Fruit fly (Drosophila melanogaster) whole organism, prepupa: ENCODE results near the gene sick.

Experiments used
- CG11762 ChIP-seq: fragments of 200-800 bp; sonication (Bioruptor generic); optimal IDR thresholded peaks from 3 replicates; lab custom pipeline; 2016; ENCODE audit warnings: missing biosample characterization, missing genetic modification characterization; ENCODE audit not compliant: insufficient read depth
- CG15336 ChIP-seq: fragments of 200-800 bp; sonication (Bioruptor generic); IDR thresholded peaks from 2 replicates; pipeline ENCODE4 v1.3.6; 2022; ENCODE audit warnings: missing biosample characterization, missing genetic modification characterization
- CG16779 ChIP-seq: fragments of 200-800 bp; sonication (Bioruptor generic); optimal IDR thresholded peaks from 3 replicates; lab custom pipeline; 2017; ENCODE audit warnings: missing biosample characterization, mild to moderate bottlenecking, missing genetic modification characterization
- CG34406 ChIP-seq: fragments of 200-800 bp; sonication (Bioruptor generic); optimal IDR thresholded peaks from 3 replicates; lab custom pipeline; 2016; ENCODE audit warnings: missing biosample characterization, missing genetic modification characterization
- CG3919 ChIP-seq: fragments of 200-800 bp; sonication (Bioruptor generic); optimal IDR thresholded peaks from 3 replicates; lab custom pipeline; 2016; ENCODE audit warnings: missing biosample characterization, missing genetic modification characterization
- CG4318 ChIP-seq: fragments of 200-800 bp; sonication (Bioruptor generic); optimal IDR thresholded peaks from 3 replicates; lab custom pipeline; 2017; ENCODE audit warnings: missing biosample characterization, mild to moderate bottlenecking, missing genetic modification characterization
- CG6276 ChIP-seq: fragments of 200-800 bp; sonication (Bioruptor generic); optimal IDR thresholded peaks from 2 replicates; lab custom pipeline; 2017; ENCODE audit warnings: missing biosample characterization, mild to moderate bottlenecking, missing genetic modification characterization
- CG6792 ChIP-seq: fragments of 200-800 bp; sonication (Bioruptor generic); optimal IDR thresholded peaks from 3 replicates; lab custom pipeline; 2016; ENCODE audit warnings: missing biosample characterization, missing genetic modification characterization
- CG6808 ChIP-seq: fragments of 200-800 bp; sonication (Bioruptor generic); optimal IDR thresholded peaks from 3 replicates; lab custom pipeline; 2017; ENCODE audit warnings: missing biosample characterization, missing genetic modification characterization, mild to moderate bottlenecking, moderate library complexity, missing genetic modification reagents
- CG7368 ChIP-seq: fragments of 200-800 bp; sonication (Bioruptor generic); optimal IDR thresholded peaks from 3 replicates; lab custom pipeline; 2016; ENCODE audit warnings: missing biosample characterization, missing genetic modification characterization
- CG8119 ChIP-seq: fragments of 200-800 bp; sonication (Bioruptor generic); IDR thresholded peaks from 3 replicates; pipeline ENCODE4 v1.3.6; 2022; ENCODE audit warnings: missing biosample characterization, missing genetic modification characterization
- CG8319 ChIP-seq: fragments of 200-800 bp; sonication (Bioruptor generic); optimal IDR thresholded peaks from 3 replicates; lab custom pipeline; 2016; ENCODE audit warnings: missing biosample characterization, missing genetic modification characterization
- CG8632 ChIP-seq: fragments of 200-800 bp; sonication (Bioruptor generic); optimal IDR thresholded peaks from 3 replicates; lab custom pipeline; 2016; ENCODE audit warnings: missing biosample characterization, missing genetic modification characterization
- Eip75B ChIP-seq: fragments of 200-800 bp; sonication (Bioruptor generic); optimal IDR thresholded peaks from 3 replicates; lab custom pipeline; 2016; ENCODE audit warnings: missing biosample characterization, missing genetic modification characterization
- Eip78C ChIP-seq: fragments of 200-800 bp; sonication (Bioruptor generic); peaks from one replicate; lab custom pipeline; 2016; ENCODE audit warnings: missing biosample characterization, missing genetic modification characterization
- Eip93F ChIP-seq: fragments of 200-800 bp; sonication (Bioruptor generic); optimal IDR thresholded peaks from 2 replicates; lab custom pipeline; 2016; ENCODE audit warnings: missing biosample characterization, mild to moderate bottlenecking, missing genetic modification characterization
- Ets96B ChIP-seq: fragments of 200-800 bp; optimal IDR thresholded peaks from 2 replicates; lab custom pipeline; 2019; ENCODE audit warnings: missing biosample characterization, mild to moderate bottlenecking, missing genetic modification characterization, moderate library complexity
- Gug ChIP-seq: fragments of 200-800 bp; sonication (Bioruptor generic); IDR thresholded peaks from 2 replicates; pipeline ENCODE4 v1.3.6; 2022; ENCODE audit warnings: missing biosample characterization, missing genetic modification characterization
- Hr4 ChIP-seq: fragments of 200-800 bp; sonication (Bioruptor generic); optimal IDR thresholded peaks from 3 replicates; lab custom pipeline; 2016; ENCODE audit warnings: missing biosample characterization, missing genetic modification characterization
- OdsH ChIP-seq: fragments of 200-800 bp; sonication (Bioruptor generic); optimal IDR thresholded peaks from 3 replicates; lab custom pipeline; 2016; ENCODE audit warnings: missing biosample characterization, missing genetic modification characterization
- Sox102F ChIP-seq: fragments of 200-800 bp; sonication (Bioruptor generic); optimal IDR thresholded peaks from 2 replicates; lab custom pipeline; 2016; ENCODE audit warnings: missing biosample characterization, mild to moderate bottlenecking, missing genetic modification characterization
- Sox14 ChIP-seq: fragments of 200-800 bp; sonication (Bioruptor generic); optimal IDR thresholded peaks from 3 replicates; lab custom pipeline; 2016; ENCODE audit warnings: missing biosample characterization, missing genetic modification characterization
- Sox15 ChIP-seq: fragments of 200-800 bp; sonication (Bioruptor generic); optimal IDR thresholded peaks from 3 replicates; lab custom pipeline; 2016; ENCODE audit warnings: missing biosample characterization, missing genetic modification characterization
- achi ChIP-seq: fragments of 200-800 bp; sonication (Bioruptor generic); optimal IDR thresholded peaks from 3 replicates; lab custom pipeline; 2016; ENCODE audit warnings: missing biosample characterization, missing genetic modification characterization
- acj6 ChIP-seq: fragments of 200-800 bp; sonication (Bioruptor generic); optimal IDR thresholded peaks from 3 replicates; lab custom pipeline; 2016; ENCODE audit warnings: missing biosample characterization, missing genetic modification characterization
- dac ChIP-seq: fragments of 200-800 bp; sonication (Bioruptor generic); optimal IDR thresholded peaks from 2 replicates; lab custom pipeline; 2017; ENCODE audit warnings: missing biosample characterization, mild to moderate bottlenecking, missing genetic modification characterization
- dsx ChIP-seq: fragments of 200-800 bp; optimal IDR thresholded peaks from 3 replicates; lab custom pipeline; 2019; ENCODE audit warnings: missing biosample characterization, mild to moderate bottlenecking, missing genetic modification characterization, moderate library complexity; ENCODE audit not compliant: poor library complexity, severe bottlenecking
- eg ChIP-seq: fragments of 200-800 bp; sonication (Bioruptor generic); IDR thresholded peaks from 3 replicates; pipeline ENCODE4 v1.3.6; 2022; ENCODE audit warnings: missing biosample characterization, missing genetic modification characterization
- esn ChIP-seq: fragments of 200-800 bp; sonication (Bioruptor generic); optimal IDR thresholded peaks from 2 replicates; lab custom pipeline; 2016; ENCODE audit warnings: missing biosample characterization, mild to moderate bottlenecking, missing genetic modification characterization, moderate library complexity
- fd59A ChIP-seq: fragments of 200-800 bp; sonication (Bioruptor generic); optimal IDR thresholded peaks from 2 replicates; lab custom pipeline; 2017; ENCODE audit warnings: missing biosample characterization, mild to moderate bottlenecking, missing genetic modification characterization, missing genetic modification reagents
- fd85E ChIP-seq: fragments of 200-800 bp; sonication (Bioruptor generic); optimal IDR thresholded peaks from 3 replicates; lab custom pipeline; 2016; ENCODE audit warnings: missing biosample characterization, missing genetic modification characterization
- net ChIP-seq: fragments of 200-800 bp; sonication (Bioruptor generic); optimal IDR thresholded peaks from 3 replicates; lab custom pipeline; 2016; ENCODE audit warnings: missing biosample characterization, missing genetic modification characterization
- pdm3 ChIP-seq: fragments of 200-800 bp; sonication (Bioruptor generic); optimal IDR thresholded peaks from 3 replicates; lab custom pipeline; 2016; ENCODE audit warnings: missing biosample characterization, missing genetic modification characterization
- spab ChIP-seq: fragments of 200-800 bp; sonication (Bioruptor generic); optimal IDR thresholded peaks from 2 replicates; lab custom pipeline; 2017; ENCODE audit warnings: missing biosample characterization, mild to moderate bottlenecking, missing genetic modification characterization, missing genetic modification reagents
- ss ChIP-seq, 2 experiments: fragments of 200-800 bp; sonication (Bioruptor generic); optimal IDR thresholded peaks; 2 replicates in 1 of 2; 3 replicates in 1 of 2; lab custom pipeline; 2017 to 2018; ENCODE audit warnings: mild to moderate bottlenecking in 2 of 2, missing biosample characterization in 2 of 2, missing genetic modification characterization in 2 of 2, moderate library complexity in 1 of 2
- svp ChIP-seq: fragments of 200-800 bp; sonication (Bioruptor generic); peaks from one replicate; lab custom pipeline; 2016; ENCODE audit warnings: missing biosample characterization, missing genetic modification characterization
- topi ChIP-seq: fragments of 200-800 bp; sonication (Bioruptor generic); optimal IDR thresholded peaks from 3 replicates; lab custom pipeline; 2016; ENCODE audit warnings: missing biosample characterization, missing genetic modification characterization
- vri ChIP-seq: fragments of 200-800 bp; sonication (Bioruptor generic); optimal IDR thresholded peaks from 3 replicates; lab custom pipeline; 2016; ENCODE audit warnings: missing biosample characterization, mild to moderate bottlenecking, missing genetic modification characterization

The sick gene

DNA sequence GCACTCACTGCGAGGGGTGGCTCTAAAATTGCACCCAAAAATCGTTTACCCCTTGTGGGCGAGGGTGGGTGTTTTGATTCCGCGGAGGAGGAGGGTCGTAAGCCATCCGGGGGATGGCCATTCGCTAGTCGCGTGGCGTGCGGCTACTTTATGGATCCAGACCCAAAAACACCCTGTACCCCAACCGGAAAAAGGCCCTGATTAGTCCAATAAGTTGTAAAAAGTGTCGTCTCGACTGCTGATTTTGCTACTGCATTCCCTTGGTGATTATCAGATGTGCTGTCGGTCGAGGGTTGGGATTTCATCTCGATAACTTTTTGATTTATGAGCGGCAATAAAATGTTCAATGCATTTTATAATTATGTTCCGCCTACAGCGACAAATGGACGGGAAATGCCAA, 35.2 kb downstream of the sick start:
- no peak for TF ChIP-seq Ets96B
- no peak for TF ChIP-seq Eip93F
- TF ChIP-seq topi: no peak
- TF ChIP-seq acj6 (GFP tag; lab: Kevin White, UChicago): no peak
- no peak for TF ChIP-seq CG3919 (GFP tag; lab: Kevin White, UChicago)
- TF ChIP-seq OdsH (GFP tag; lab: Kevin White, UChicago): no peak
- no peak for TF ChIP-seq Eip78C

DNA sequence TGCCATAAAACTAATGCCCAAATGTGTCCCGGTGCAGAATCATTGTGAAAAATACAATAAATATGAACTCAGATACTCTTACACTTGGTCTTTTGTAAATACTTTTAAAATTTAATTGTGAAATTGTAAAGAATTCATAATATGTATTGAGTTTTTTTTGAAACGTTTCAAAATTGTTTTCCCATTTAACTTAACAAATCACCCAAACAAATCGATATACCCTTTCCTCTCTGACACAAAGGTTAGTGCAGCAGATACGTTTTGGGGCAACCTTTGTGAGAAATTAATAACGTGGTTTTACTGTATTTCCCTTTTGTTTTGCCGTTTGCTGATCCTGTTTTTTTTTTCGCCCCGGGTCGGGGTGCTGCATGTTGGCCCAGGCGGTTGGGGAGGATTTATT, 39.0 kb downstream of the sick start:
- no peak for TF ChIP-seq CG6792 (GFP tag; lab: Kevin White, UChicago)
- no peak for TF ChIP-seq esn (GFP tag; lab: Kevin White, UChicago)
- no peak for TF ChIP-seq ss (GFP tag; optimal IDR thresholded peaks at IDR 0.05; lab: Kevin White, UChicago)
- TF ChIP-seq CG8119 (GFP tag; lab: Robert Waterston, UW): no peak
- no peak for TF ChIP-seq CG16779

DNA sequence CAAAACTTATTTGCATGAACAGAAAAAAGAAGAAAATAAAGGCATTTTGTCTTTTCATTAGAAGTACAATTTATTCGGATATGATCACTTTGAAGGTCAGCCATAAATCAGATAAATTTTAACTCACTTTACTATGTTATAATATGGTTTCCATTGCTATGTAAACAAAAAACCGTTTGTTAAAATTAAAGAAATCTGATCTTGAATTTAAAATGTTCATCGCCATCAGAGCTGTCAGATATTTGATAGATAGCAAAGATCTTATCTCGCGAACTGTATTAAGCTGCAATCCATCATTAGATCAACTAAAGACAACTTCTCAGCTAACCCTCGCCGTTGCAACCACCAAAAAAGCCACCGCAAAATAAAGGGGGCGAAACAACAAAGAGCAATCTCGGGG, 40.1 kb downstream of the sick start:
- TF ChIP-seq pdm3: no peak
- no peak for TF ChIP-seq Gug
- no peak for TF ChIP-seq dac (GFP tag; lab: Kevin White, UChicago)
- TF ChIP-seq CG15336 (GFP tag; lab: Robert Waterston, UW): no peak
- TF ChIP-seq CG8319 (GFP tag; lab: Kevin White, UChicago): no peak
- no peak for TF ChIP-seq CG8119 (GFP tag; lab: Robert Waterston, UW)
- TF ChIP-seq ss (GFP tag; optimal IDR thresholded peaks at IDR 0.05; lab: Kevin White, UChicago): no peak
- no peak for TF ChIP-seq vri (GFP tag; lab: Kevin White, UChicago)

DNA sequence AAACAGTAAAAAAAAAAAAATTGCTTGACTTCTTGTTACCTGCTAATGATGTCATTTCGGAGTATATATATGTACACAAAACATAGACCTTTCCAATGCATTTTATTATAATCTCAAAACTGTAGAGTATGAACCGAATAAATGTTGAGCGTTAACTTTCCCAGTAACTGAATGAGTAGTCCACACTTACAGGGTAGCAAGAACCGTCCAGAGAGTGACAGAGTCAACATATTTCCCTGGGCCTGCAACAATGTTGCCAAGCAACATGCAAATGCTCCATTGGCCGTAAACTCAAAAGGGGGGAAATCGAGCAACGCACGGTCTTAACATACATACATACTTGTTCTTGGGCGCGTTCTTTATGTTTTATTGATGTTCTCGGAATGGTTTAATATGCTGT, 50.1 kb downstream of the sick start:
- TF ChIP-seq CG3919 (GFP tag; lab: Kevin White, UChicago) (no peak), fd59A (GFP tag; lab: Kevin White, UChicago) (no peak), eg (GFP tag; lab: Robert Waterston, UW) (0 out of 3 replicates have a peak, but pooled peaks have one; percentile 21), dsx (peak; percentile 92), svp (GFP tag; lab: Kevin White, UChicago) (peak; percentile 45), CG8632 (GFP tag; lab: Kevin White, UChicago) (no peak), CG11762 (GFP tag; lab: Kevin White, UChicago) (no peak), CG15336 (GFP tag; lab: Robert Waterston, UW) (no peak)

DNA sequence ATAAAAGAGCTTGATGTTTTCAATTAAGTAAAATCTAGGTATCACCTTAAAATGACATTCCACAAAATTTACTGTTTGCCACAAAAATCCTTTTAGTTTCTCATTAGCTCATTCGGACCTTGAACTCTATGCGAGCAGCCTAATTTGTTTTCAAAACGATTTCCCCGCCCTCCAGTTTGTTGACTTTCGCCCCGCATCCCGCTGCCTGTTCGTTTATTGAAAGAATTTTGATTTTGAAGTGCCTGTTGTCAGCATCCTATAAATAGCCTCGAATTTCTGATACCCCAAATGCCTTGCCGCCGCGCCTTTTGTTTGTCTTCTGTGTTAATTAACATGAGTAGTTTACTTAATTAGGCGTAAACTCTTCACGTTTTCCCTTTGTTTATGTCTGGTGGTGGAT, 51.4 kb downstream of the sick start:
- TF ChIP-seq topi (no peak), fd85E (GFP tag; lab: Kevin White, UChicago) (no peak), Sox14 (GFP tag; lab: Kevin White, UChicago) (no peak), CG11762 (GFP tag; lab: Kevin White, UChicago) (no peak), acj6 (GFP tag; lab: Kevin White, UChicago) (no peak), CG6276 (GFP tag; lab: Kevin White, UChicago) (no peak), CG7368 (GFP tag; lab: Kevin White, UChicago) (no peak), net (GFP tag; lab: Kevin White, UChicago) (no peak), Gug (no peak), achi (GFP tag; lab: Kevin White, UChicago) (no peak), fd59A (GFP tag; lab: Kevin White, UChicago) (no peak), esn (GFP tag; lab: Kevin White, UChicago) (no peak), Hr4 (no peak), Sox102F (GFP tag; lab: Kevin White, UChicago) (no peak), OdsH (GFP tag; lab: Kevin White, UChicago) (no peak)

DNA sequence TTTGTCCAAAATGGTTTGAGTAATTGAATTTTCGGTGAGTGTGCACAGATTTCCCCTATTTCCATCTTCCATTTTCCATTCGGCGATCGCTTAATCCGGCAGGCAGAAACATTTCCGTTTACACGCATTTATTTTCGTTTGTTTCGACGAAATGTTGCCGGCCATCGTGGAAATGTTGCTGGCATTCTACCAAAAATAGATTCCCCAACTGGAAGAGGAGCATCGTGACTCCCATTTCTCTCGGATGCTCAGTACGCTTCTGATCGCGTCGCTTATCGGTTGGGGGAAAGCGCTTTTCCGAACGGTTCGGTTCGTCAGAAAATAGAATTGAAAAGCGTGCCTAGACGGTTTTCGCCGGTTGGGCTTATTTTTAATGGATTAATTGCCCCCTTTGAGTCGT, 53.6 kb downstream of the sick start:
- TF ChIP-seq OdsH (GFP tag; lab: Kevin White, UChicago) (no peak), svp (GFP tag; lab: Kevin White, UChicago) (no peak), CG4318 (GFP tag; lab: Kevin White, UChicago) (no peak), CG34406 (no peak), Sox102F (GFP tag; lab: Kevin White, UChicago) (no peak), spab (GFP tag; lab: Kevin White, UChicago) (no peak), CG6808 (GFP tag; lab: Kevin White, UChicago) (no peak), Sox15 (GFP tag; lab: Kevin White, UChicago) (no peak), Eip75B (no peak)
